Worm (Caenorhabditis elegans): ENCODE results near the gene ZK381.8.

ce11 chrIV:6974162-6974938 lies 4.2 kb upstream of the ZK381.8 start:
- TF ChIP-seq dpl-1 (GFP tag; optimal IDR thresholded peaks at IDR 0.05) (no peak), pha-4 (tag; optimal IDR thresholded peaks at IDR 0.05) (no peak), sptf-2 (GFP tag; optimal IDR thresholded peaks at IDR 0.05) (no peak)

Data from whole organism, young adult.